Fruit fly (Drosophila melanogaster): ENCODE measurements around the gene CG14315.

CG14315 gene

DNA sequence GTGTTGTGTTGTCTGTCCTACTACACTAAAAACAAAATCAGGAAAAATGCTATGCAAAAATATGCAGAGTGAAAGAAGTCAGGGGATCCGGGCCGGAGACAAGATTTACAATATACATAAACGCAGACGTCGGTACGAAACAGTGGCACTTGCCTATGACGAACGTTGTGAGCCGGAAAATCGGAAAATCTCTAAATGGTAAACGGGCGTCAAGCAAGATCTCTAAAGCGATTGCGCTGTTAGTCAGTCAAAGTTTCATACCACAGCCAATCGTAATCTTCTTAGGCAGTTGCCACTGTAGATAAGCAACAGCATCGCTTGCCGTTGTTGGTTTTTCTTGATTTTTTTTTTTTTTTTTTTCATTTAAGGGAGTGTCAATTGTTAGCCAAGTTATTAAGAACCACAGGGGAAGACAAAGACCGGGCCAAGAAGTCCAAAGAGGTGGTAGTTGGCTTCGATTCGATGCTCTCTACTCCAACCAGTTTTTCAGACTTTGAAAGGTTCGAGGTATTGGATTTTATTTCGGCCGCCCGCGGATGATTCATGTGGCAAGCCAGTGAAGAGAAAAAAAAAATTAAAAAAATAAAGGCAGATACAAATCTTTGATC lies 33.4 kb upstream of the CG14315 start (continued):
- TF ChIP-seq CG7372 (GFP tag; IDR thresholded peaks at IDR 0.05), result peak; percentile 86
- no peak for TF ChIP-seq zen2 (GFP tag; IDR thresholded peaks at IDR 0.05; ENCODE audit: partially characterized antibody)
- TF ChIP-seq CG31365 (tag; optimal IDR thresholded peaks at IDR 0.05), result peak; percentile 54
- no peak for TF ChIP-seq CG7271 (tag; optimal IDR thresholded peaks at IDR 0.05)
- TF ChIP-seq Doc2 (GFP tag; IDR thresholded peaks at IDR 0.05), result no peak; the same call in 1 of the 2 replicates
- TF ChIP-seq Sry-δ (GFP tag; optimal IDR thresholded peaks at IDR 0.05), result peak; percentile 41
- no peak for TF ChIP-seq HmgZ (tag; optimal IDR thresholded peaks at IDR 0.05)
- TF ChIP-seq CG12155 (GFP tag; optimal IDR thresholded peaks at IDR 0.05), result peak; percentile 69
- TF ChIP-seq HLH3B (GFP tag; IDR thresholded peaks at IDR 0.05), result peak; percentile 86
- no peak for TF ChIP-seq eve (GFP tag; optimal IDR thresholded peaks at IDR 0.05)
- TF ChIP-seq pzg (GFP tag; optimal IDR thresholded peaks at IDR 0.05), result no peak
- peak; percentile 49 for TF ChIP-seq CG6254 (GFP tag; optimal IDR thresholded peaks at IDR 0.05)
- no peak for TF ChIP-seq CG12299 (tag; optimal IDR thresholded peaks at IDR 0.05)
- TF ChIP-seq dm (GFP tag; optimal IDR thresholded peaks at IDR 0.05), result peak; percentile 59
- TF ChIP-seq CG17361 (GFP tag; IDR thresholded peaks at IDR 0.05), result peak; percentile 88
- TF ChIP-seq CG1647 (GFP tag; optimal IDR thresholded peaks at IDR 0.05), result peak; percentile 58
- no peak for TF ChIP-seq tll (GFP tag; optimal IDR thresholded peaks at IDR 0.05)
- peak; percentile 86 for TF ChIP-seq gsb (GFP tag; IDR thresholded peaks at IDR 0.05)
- peak; percentile 80 for TF ChIP-seq cas (GFP tag; IDR thresholded peaks at IDR 0.05)
- no peak for TF ChIP-seq CG17186 (GFP tag; optimal IDR thresholded peaks at IDR 0.05)
- no peak for TF ChIP-seq Adf1 (GFP tag; IDR thresholded peaks at IDR 0.05)
- TF ChIP-seq CG17328 (GFP tag; IDR thresholded peaks at IDR 0.05), result peak; percentile 88
- TF ChIP-seq CG6654 (GFP tag; optimal IDR thresholded peaks at IDR 0.05), result no peak
- peak; percentile 41 for TF ChIP-seq Mad (GFP tag; optimal IDR thresholded peaks at IDR 0.05)
- TF ChIP-seq CG7745 (tag; optimal IDR thresholded peaks at IDR 0.05), result no peak
- no peak for TF ChIP-seq Hmx (GFP tag; optimal IDR thresholded peaks at IDR 0.05)
- peak; percentile 31 for TF ChIP-seq gsb-n (tag; optimal IDR thresholded peaks at IDR 0.05)
- TF ChIP-seq GATAe (GFP tag; conservative IDR thresholded peaks at IDR 0.05), result no peak
- peak; percentile 88 for TF ChIP-seq CG8765 (GFP tag; IDR thresholded peaks at IDR 0.05)
- TF ChIP-seq btn (GFP tag; optimal IDR thresholded peaks at IDR 0.05), result peak; percentile 33
- TF ChIP-seq CG33557 (GFP tag; optimal IDR thresholded peaks at IDR 0.05), result peak; percentile 55
- TF ChIP-seq Ets97D (GFP tag; optimal IDR thresholded peaks at IDR 0.05), result peak; percentile 71
- TF ChIP-seq gt (GFP tag; IDR thresholded peaks at IDR 0.05), result peak; percentile 82
- TF ChIP-seq kay (GFP tag; optimal IDR thresholded peaks at IDR 0.05), result peak; percentile 61
- peak; percentile 52 for TF ChIP-seq Myb (GFP tag; optimal IDR thresholded peaks at IDR 0.05)
- peak; percentile 47 for TF ChIP-seq Hmr (GFP tag; optimal IDR thresholded peaks at IDR 0.05)
- TF ChIP-seq hbn (GFP tag; IDR thresholded peaks at IDR 0.05; ENCODE audit: partially characterized antibody), result no peak
- peak; percentile 77 for TF ChIP-seq p53 (GFP tag; optimal IDR thresholded peaks at IDR 0.05)
- no peak for TF ChIP-seq CG6683 (GFP tag; optimal IDR thresholded peaks at IDR 0.05)
- TF ChIP-seq fru (optimal IDR thresholded peaks at IDR 0.05), result no peak
- TF ChIP-seq slp2 (GFP tag; optimal IDR thresholded peaks at IDR 0.05), result peak; percentile 70
- TF ChIP-seq CG14965 (GFP tag; optimal IDR thresholded peaks at IDR 0.05; ENCODE audit: borderline replicate concordance), result peak; percentile 31
- TF ChIP-seq ranshi (GFP tag; IDR thresholded peaks at IDR 0.05), result peak; percentile 92
- TF ChIP-seq CG11723 (GFP tag; optimal IDR thresholded peaks at IDR 0.05), result peak; percentile 48
- no peak for TF ChIP-seq cg (GFP tag; optimal IDR thresholded peaks at IDR 0.05)
- TF ChIP-seq seq (GFP tag; IDR thresholded peaks at IDR 0.05), result peak; percentile 78
- TF ChIP-seq mirr (GFP tag; optimal IDR thresholded peaks at IDR 0.05), result peak; percentile 77
- TF ChIP-seq Hr3 (GFP tag; optimal IDR thresholded peaks at IDR 0.05), result peak; percentile 43
- TF ChIP-seq chinmo (GFP tag; IDR thresholded peaks at IDR 0.05; ENCODE audit: partially characterized antibody), result 0 out of 4 replicates have a peak, but pooled peaks have one; percentile 14
- TF ChIP-seq chn (GFP tag; optimal IDR thresholded peaks at IDR 0.05), result peak; percentile 74
- TF ChIP-seq CG34224 (GFP tag; IDR thresholded peaks at IDR 0.05; ENCODE audit: partially characterized antibody), result no peak

All from whole organism, embryonic.